Fruit fly (Drosophila melanogaster) whole organism, prepupa: Measurements from ENCODE around the gene Rh5.

ENCODE experiments used
- Blimp-1 ChIP-seq: fragments of 200-800 bp; sonication (Bioruptor generic); optimal IDR thresholded peaks from 3 replicates; lab custom pipeline; 2017; ENCODE audit warnings: missing biosample characterization, missing genetic modification characterization, mild to moderate bottlenecking, moderate library complexity, missing genetic modification reagents
- CG6163 ChIP-seq: fragments of 200-800 bp; sonication (Bioruptor generic); IDR thresholded peaks from 3 replicates; pipeline ENCODE4 v1.3.6; 2022; ENCODE audit warnings: missing biosample characterization, missing genetic modification characterization
- Hr39 ChIP-seq: fragments of 200-800 bp; sonication (Bioruptor generic); optimal IDR thresholded peaks from 2 replicates; lab custom pipeline; 2016; ENCODE audit warnings: missing biosample characterization, missing genetic modification characterization
- acj6 ChIP-seq: fragments of 200-800 bp; sonication (Bioruptor generic); optimal IDR thresholded peaks from 3 replicates; lab custom pipeline; 2016; ENCODE audit warnings: missing biosample characterization, missing genetic modification characterization

dm6 chr2L:11970343-11970742, 37.6 kb upstream of the Rh5 start:
- TF ChIP-seq Hr39 (GFP tag; lab: Kevin White, UChicago) (no peak), Blimp-1 (GFP tag; lab: Kevin White, UChicago) (no peak), CG6163 (GFP tag; lab: Robert Waterston, UW) (no peak), acj6 (GFP tag; lab: Kevin White, UChicago) (no peak)
